Fruit fly (Drosophila melanogaster) whole organism, pupa: ENCODE results near the gene Sox102F.

Experiments
- CG10348 ChIP-seq: fragments of 200-800 bp; sonication (Bioruptor generic); IDR thresholded peaks from 2 replicates; pipeline ENCODE4 v1.3.6; 2022; ENCODE audit warnings: missing biosample characterization, missing genetic modification characterization
- CG12605 ChIP-seq: fragments of 200-800 bp; sonication (Bioruptor generic); IDR thresholded peaks from 2 replicates; pipeline ENCODE4 v1.3.6; 2022; ENCODE audit warnings: missing biosample characterization, missing genetic modification characterization
- CG13204 ChIP-seq: fragments of 200-800 bp; sonication (Bioruptor generic); optimal IDR thresholded peaks from 2 replicates; lab custom pipeline; 2018; ENCODE audit warnings: missing biosample characterization, mild to moderate bottlenecking, missing genetic modification characterization, moderate library complexity
- CG14655 ChIP-seq: fragments of 200-800 bp; sonication (Bioruptor generic); optimal IDR thresholded peaks from 3 replicates; lab custom pipeline; 2017; ENCODE audit warnings: mild to moderate bottlenecking, missing biosample characterization, missing genetic modification reagents, missing genetic modification characterization
- CG15710 ChIP-seq: fragments of 200-800 bp; sonication (Bioruptor generic); optimal IDR thresholded peaks from 2 replicates; lab custom pipeline; 2018; ENCODE audit warnings: missing biosample characterization, mild to moderate bottlenecking, missing genetic modification characterization, moderate library complexity
- CG17806 ChIP-seq: fragments of 200-800 bp; sonication (Bioruptor generic); optimal IDR thresholded peaks from 2 replicates; lab custom pipeline; 2018; ENCODE audit warnings: missing biosample characterization, mild to moderate bottlenecking, missing genetic modification characterization, moderate library complexity
- CG32121 ChIP-seq: fragments of 200-800 bp; sonication (Bioruptor generic); IDR thresholded peaks from 2 replicates; pipeline ENCODE4 v1.3.6; 2022; ENCODE audit warnings: missing biosample characterization, missing genetic modification characterization
- CG34367 ChIP-seq: fragments of 200-800 bp; sonication (Bioruptor generic); optimal IDR thresholded peaks from 2 replicates; lab custom pipeline; 2018; ENCODE audit warnings: missing biosample characterization, mild to moderate bottlenecking, missing genetic modification characterization
- CG4496 ChIP-seq: fragments of 200-800 bp; sonication (Bioruptor generic); IDR thresholded peaks from 3 replicates; pipeline ENCODE4 v1.3.6; 2022; ENCODE audit warnings: missing biosample characterization, missing genetic modification characterization
- CG8159 ChIP-seq: fragments of 200-800 bp; sonication (Bioruptor generic); optimal IDR thresholded peaks from 3 replicates; lab custom pipeline; 2018; ENCODE audit warnings: missing biosample characterization, mild to moderate bottlenecking, missing genetic modification characterization, moderate library complexity
- CG8301 ChIP-seq: fragments of 200-800 bp; sonication (Bioruptor generic); optimal IDR thresholded peaks from 2 replicates; lab custom pipeline; 2018; ENCODE audit warnings: missing biosample characterization, mild to moderate bottlenecking, missing genetic modification characterization
- CG9948 ChIP-seq: fragments of 200-800 bp; sonication (Bioruptor generic); optimal IDR thresholded peaks from 2 replicates; lab custom pipeline; 2018; ENCODE audit warnings: missing biosample characterization, mild to moderate bottlenecking, missing genetic modification characterization, moderate library complexity
- D1 ChIP-seq: fragments of 200-800 bp; sonication (Bioruptor generic); optimal IDR thresholded peaks from 2 replicates; lab custom pipeline; 2018; ENCODE audit warnings: missing biosample characterization, mild to moderate bottlenecking, missing genetic modification characterization, moderate library complexity
- EcR ChIP-seq: fragments of 200-800 bp; sonication (Bioruptor generic); optimal IDR thresholded peaks from 3 replicates; lab custom pipeline; 2019; ENCODE audit warnings: missing biosample characterization, missing genetic modification characterization, mild to moderate bottlenecking, moderate library complexity, missing genetic modification reagents
- Ets98B ChIP-seq: fragments of 200-800 bp; sonication (Bioruptor generic); IDR thresholded peaks from 2 replicates; pipeline ENCODE4 v1.3.6; 2022; ENCODE audit warnings: missing biosample characterization, missing genetic modification characterization
- Pif1A ChIP-seq: fragments of 200-800 bp; sonication (Bioruptor generic); optimal IDR thresholded peaks from 3 replicates; lab custom pipeline; 2016; ENCODE audit warnings: missing biosample characterization, missing genetic modification characterization
- Pif1B ChIP-seq: fragments of 200-800 bp; sonication (Bioruptor generic); optimal IDR thresholded peaks from 3 replicates; lab custom pipeline; 2016; ENCODE audit warnings: missing biosample characterization, missing genetic modification characterization
- Snoo ChIP-seq: fragments of 200-800 bp; sonication (Bioruptor generic); optimal IDR thresholded peaks from 3 replicates; lab custom pipeline; 2017; ENCODE audit warnings: missing biosample characterization, mild to moderate bottlenecking, missing genetic modification characterization, inconsistent platforms
- fd96Ca ChIP-seq: fragments of 200-800 bp; sonication (Bioruptor generic); IDR thresholded peaks from 3 replicates; pipeline ENCODE4 v1.3.6; 2022; ENCODE audit warnings: missing biosample characterization, missing genetic modification characterization
- gl ChIP-seq: fragments of 200-800 bp; sonication (Bioruptor generic); optimal IDR thresholded peaks from 2 replicates; lab custom pipeline; 2018; ENCODE audit warnings: missing biosample characterization, mild to moderate bottlenecking, missing genetic modification characterization
- rn ChIP-seq: fragments of 200-800 bp; sonication (Bioruptor generic); IDR thresholded peaks from 2 replicates; pipeline ENCODE4 v1.3.6; 2022; ENCODE audit warnings: missing biosample characterization, missing genetic modification characterization

Gene Sox102F

DNA sequence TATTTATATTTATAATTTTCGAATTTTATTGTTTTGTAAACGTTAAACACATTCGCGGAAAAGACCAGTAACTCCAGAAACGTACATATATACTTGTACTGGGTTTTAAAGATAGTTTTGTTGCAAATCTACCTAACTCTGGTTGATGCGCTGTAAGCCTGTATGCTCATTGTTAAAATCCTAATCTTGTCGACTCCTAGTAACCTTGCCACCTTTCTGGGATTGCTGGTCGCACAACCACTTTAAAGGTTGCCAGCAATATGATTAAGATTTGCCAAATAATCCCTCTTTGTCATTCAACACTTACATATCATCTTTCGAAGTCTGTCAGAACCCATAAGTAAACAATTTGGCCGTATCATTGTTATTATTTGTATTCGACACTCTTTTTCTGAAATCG is 11.9 kb upstream of the Sox102F start:
- TF ChIP-seq CG14655 (GFP tag; lab: Kevin White, UChicago) (no peak), CG10348 (no peak), CG32121 (no peak), fd96Ca (GFP tag; lab: Robert Waterston, UW) (no peak), CG8301 (tag; lab: Kevin White, UChicago) (no peak), CG12605 (no peak), CG34367 (no peak), gl (tag; lab: Kevin White, UChicago) (no peak), Pif1A (no peak), CG17806 (tag; lab: Kevin White, UChicago) (no peak), rn (GFP tag; lab: Robert Waterston, UW) (no peak), CG9948 (tag; lab: Kevin White, UChicago) (no peak), Ets98B (no peak), EcR (GFP tag; lab: Kevin White, UChicago) (no peak), CG4496 (GFP tag; lab: Robert Waterston, UW) (no peak), CG8159 (tag; lab: Kevin White, UChicago) (no peak)

- TF ChIP-seq CG9948 (tag; lab: Kevin White, UChicago) (no peak), D1 (tag; lab: Kevin White, UChicago) (peak; percentile 58)
Observed at dm6 chr4:844468-844867, 10.3 kb upstream of the Sox102F start, which contains the start of gene fd102C. fd102C (minus strand) TSS chr4:844529.

DNA sequence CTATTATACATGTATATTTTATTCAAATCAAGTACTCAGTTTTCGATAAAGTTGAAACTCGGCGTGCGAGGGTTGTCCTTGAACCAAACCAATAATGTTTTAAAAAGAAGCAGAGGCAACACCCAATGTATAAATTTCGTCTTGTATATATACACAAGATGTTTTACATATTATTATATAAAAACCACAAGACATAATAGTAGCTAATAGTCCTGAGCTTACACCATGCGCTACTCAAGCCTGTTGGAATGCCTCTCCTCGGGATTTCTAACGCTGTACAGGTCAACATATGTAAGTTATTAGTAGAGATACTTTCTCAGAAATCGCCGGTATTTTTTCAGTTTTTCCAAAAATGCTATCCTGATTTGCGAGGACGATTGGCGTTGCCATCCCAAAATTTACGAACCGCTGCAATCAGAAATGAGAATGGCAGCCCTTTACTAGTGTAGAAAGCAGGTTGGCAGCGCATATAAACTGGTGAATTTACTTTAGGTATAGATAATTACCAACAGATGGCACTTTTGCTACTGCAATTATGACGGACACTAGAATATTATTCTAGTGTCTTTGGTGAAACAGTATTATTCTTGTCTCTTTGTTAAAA is 1.4 kb upstream of the Sox102F start:
- TF ChIP-seq CG15710 (tag; lab: Kevin White, UChicago) (no peak), CG8159 (tag; lab: Kevin White, UChicago) (no peak), CG32121 (no peak), CG10348 (no peak), Snoo (tag; lab: Kevin White, UChicago) (no peak)

dm6 chr4:834837-835534 is 793 bp upstream of the Sox102F start:
- TF ChIP-seq CG10348 (no peak), Snoo (tag; lab: Kevin White, UChicago) (no peak), CG8159 (tag; lab: Kevin White, UChicago) (no peak), CG8301 (tag; lab: Kevin White, UChicago) (no peak), CG13204 (GFP tag; lab: Kevin White, UChicago) (no peak), gl (tag; lab: Kevin White, UChicago) (no peak), fd96Ca (GFP tag; lab: Robert Waterston, UW) (no peak), CG17806 (tag; lab: Kevin White, UChicago) (no peak), CG32121 (no peak), CG4496 (GFP tag; lab: Robert Waterston, UW) (no peak), CG15710 (tag; lab: Kevin White, UChicago) (no peak)

- no peak for TF ChIP-seq CG4496 (GFP tag; lab: Robert Waterston, UW)
- no peak for TF ChIP-seq D1 (tag; lab: Kevin White, UChicago)
- TF ChIP-seq CG12605, result peak; percentile 1; the same call in 1 of the 2 replicates
Observed at dm6 chr4:834452-834820, 243 bp upstream of the Sox102F start.

DNA sequence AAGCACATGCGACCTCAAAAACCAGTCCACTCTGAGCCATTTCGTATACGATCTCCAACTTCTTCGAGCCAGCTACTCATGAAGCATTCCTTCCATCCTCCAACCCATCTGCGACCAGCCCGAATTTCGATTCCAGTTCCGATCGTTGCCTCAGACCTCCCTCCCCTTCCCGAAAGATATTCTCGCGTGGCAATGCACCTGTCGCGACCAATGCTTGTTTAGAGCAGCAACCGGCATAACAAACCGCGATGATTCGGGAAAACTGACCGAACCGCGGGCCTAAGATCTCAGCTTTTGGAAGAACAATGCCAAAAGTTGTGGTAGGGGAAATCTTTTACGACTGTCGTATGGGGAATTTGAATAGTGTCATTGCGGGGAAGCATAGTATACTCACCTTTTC is 1.2 kb downstream of the Sox102F start:
- TF ChIP-seq CG13204 (GFP tag; lab: Kevin White, UChicago), result no peak
- no peak for TF ChIP-seq CG15710 (tag; lab: Kevin White, UChicago)
- TF ChIP-seq EcR (GFP tag; lab: Kevin White, UChicago), result peak; percentile 72
- TF ChIP-seq CG8301 (tag; lab: Kevin White, UChicago), result no peak

- TF ChIP-seq CG9948 (tag; lab: Kevin White, UChicago) (peak; percentile 22), CG8301 (tag; lab: Kevin White, UChicago) (peak; percentile 41), Ets98B (no peak), CG14655 (GFP tag; lab: Kevin White, UChicago) (peak; percentile 63), CG17806 (tag; lab: Kevin White, UChicago) (peak; percentile 17), CG8159 (tag; lab: Kevin White, UChicago) (peak; percentile 30), CG10348 (no peak)
- TF ChIP-seq, all 21 proteins: peak for 5
Observed at dm6 chr4:831790-832189, 2.4 kb downstream of the Sox102F start.

DNA sequence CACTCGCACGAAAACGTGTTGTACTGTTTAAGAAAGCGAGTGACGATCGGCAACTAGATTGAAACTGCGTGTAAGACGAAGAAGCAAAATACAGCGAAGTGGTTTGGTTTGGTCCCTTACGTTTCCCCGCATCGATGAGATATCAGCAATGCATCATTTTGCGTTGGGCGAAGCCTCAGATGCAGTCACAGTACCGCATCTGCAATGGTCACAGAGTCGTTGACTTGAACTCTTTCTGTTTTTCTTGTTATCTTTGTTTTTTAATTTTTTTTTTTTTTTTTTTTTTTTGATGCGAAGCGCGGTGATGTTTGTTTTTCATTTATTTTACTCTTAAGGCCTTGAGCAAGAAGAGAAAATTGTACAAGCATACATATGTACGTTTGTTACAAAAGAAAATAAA is 4.4 kb downstream of the Sox102F start:
- TF ChIP-seq Ets98B (no peak), Snoo (tag; lab: Kevin White, UChicago) (no peak), EcR (GFP tag; lab: Kevin White, UChicago) (no peak), gl (tag; lab: Kevin White, UChicago) (peak; percentile 56), CG8159 (tag; lab: Kevin White, UChicago) (peak; percentile 37), Pif1A (peak; percentile 78), CG10348 (no peak), CG32121 (0 out of 2 replicates have a peak, but pooled peaks have one; percentile 19), CG4496 (GFP tag; lab: Robert Waterston, UW) (no peak; the same call in 2 of the 3 replicates), CG13204 (GFP tag; lab: Kevin White, UChicago) (no peak), rn (GFP tag; lab: Robert Waterston, UW) (no peak), Pif1B (GFP tag; lab: Kevin White, UChicago) (peak; percentile 62), CG9948 (tag; lab: Kevin White, UChicago) (no peak), CG34367 (peak; percentile 51), CG8301 (tag; lab: Kevin White, UChicago) (no peak), fd96Ca (GFP tag; lab: Robert Waterston, UW) (no peak), D1 (tag; lab: Kevin White, UChicago) (no peak), CG12605 (no peak; the same call in none of the 2 replicates), CG14655 (GFP tag; lab: Kevin White, UChicago) (peak; percentile 24), CG15710 (tag; lab: Kevin White, UChicago) (peak; percentile 61), CG17806 (tag; lab: Kevin White, UChicago) (peak; percentile 43)
- TF ChIP-seq, all 21 proteins: peak for 9
